Fruit fly (Drosophila melanogaster): ENCODE data around the gene pb.

pb gene

dm6 chr3R:6764848-6765247, 23.0 kb upstream of the pb start (continued):
- TF ChIP-seq bigmax (GFP tag; optimal IDR thresholded peaks at IDR 0.05) (no peak), CG6683 (GFP tag; optimal IDR thresholded peaks at IDR 0.05) (no peak), pum (GFP tag; optimal IDR thresholded peaks at IDR 0.05) (no peak), HLH54F (GFP tag; optimal IDR thresholded peaks at IDR 0.05) (no peak), CG2199 (GFP tag; IDR thresholded peaks at IDR 0.05) (no peak), Optix (GFP tag; IDR thresholded peaks at IDR 0.05) (no peak), gcm (GFP tag; optimal IDR thresholded peaks at IDR 0.05) (peak; percentile 2), knrl (GFP tag; IDR thresholded peaks at IDR 0.05; ENCODE audit: partially characterized antibody) (no peak), CG31224 (GFP tag; IDR thresholded peaks at IDR 0.05) (no peak), CG10462 (GFP tag; optimal IDR thresholded peaks at IDR 0.05) (no peak), Sry-δ (GFP tag; optimal IDR thresholded peaks at IDR 0.05) (no peak), sc (optimal IDR thresholded peaks at IDR 0.05) (no peak), sc (GFP tag; optimal IDR thresholded peaks at IDR 0.05) (no peak), Fer1 (GFP tag; optimal IDR thresholded peaks at IDR 0.05) (no peak), nerfin-1 (tag; optimal IDR thresholded peaks at IDR 0.05) (peak; percentile 11), nom (GFP tag; optimal IDR thresholded peaks at IDR 0.05) (no peak), ash1 (GFP tag; optimal IDR thresholded peaks at IDR 0.05) (no peak), CG12391 (tag; optimal IDR thresholded peaks at IDR 0.05) (no peak), CG8388 (GFP tag; optimal IDR thresholded peaks at IDR 0.05) (no peak), Atf-2 (GFP tag; optimal IDR thresholded peaks at IDR 0.05) (no peak), CG17359 (tag; optimal IDR thresholded peaks at IDR 0.05) (peak; percentile 32), NK7.1 (GFP tag; optimal IDR thresholded peaks at IDR 0.05) (no peak), pfk (GFP tag; optimal IDR thresholded peaks at IDR 0.05) (no peak), CG14014 (GFP tag; IDR thresholded peaks at IDR 0.05) (peak; percentile 9; the same call in 1 of the 2 replicates), CG34376 (GFP tag; optimal IDR thresholded peaks at IDR 0.05) (no peak), gce (GFP tag; IDR thresholded peaks at IDR 0.05) (0 out of 3 replicates have a peak, but pooled peaks have one; percentile 27), CG15601 (tag; optimal IDR thresholded peaks at IDR 0.05) (peak; percentile 44), dan (GFP tag; IDR thresholded peaks at IDR 0.05) (no peak), CTCF (GFP tag; optimal IDR thresholded peaks at IDR 0.05) (no peak), Bgb (GFP tag; IDR thresholded peaks at IDR 0.05; ENCODE audit: partially characterized antibody) (no peak), Dip2 (GFP tag; IDR thresholded peaks at IDR 0.05) (no peak), jumu (GFP tag; optimal IDR thresholded peaks at IDR 0.05) (no peak), CrebB (tag; optimal IDR thresholded peaks at IDR 0.05) (no peak), danr (GFP tag; IDR thresholded peaks at IDR 0.05) (no peak), unpg (GFP tag; optimal IDR thresholded peaks at IDR 0.05) (peak; percentile 10), psq (GFP tag; optimal IDR thresholded peaks at IDR 0.05) (no peak), CG7372 (GFP tag; IDR thresholded peaks at IDR 0.05) (no peak), CG10654 (GFP tag; optimal IDR thresholded peaks at IDR 0.05) (peak; percentile 16), CG6175 (GFP tag; IDR thresholded peaks at IDR 0.05) (no peak), ase (GFP tag; IDR thresholded peaks at IDR 0.05) (no peak), grau (tag; optimal IDR thresholded peaks at IDR 0.05) (no peak), sna (GFP tag; IDR thresholded peaks at IDR 0.05; ENCODE audit: partially characterized antibody) (no peak), CG10147 (GFP tag; optimal IDR thresholded peaks at IDR 0.05) (no peak), lov (optimal IDR thresholded peaks at IDR 0.05) (no peak), lov (GFP tag; IDR thresholded peaks at IDR 0.05) (no peak), Dfd (GFP tag; optimal IDR thresholded peaks at IDR 0.05) (no peak), HLHmδ (GFP tag; optimal IDR thresholded peaks at IDR 0.05) (no peak), Nf-YA (GFP tag; IDR thresholded peaks at IDR 0.05) (no peak), Ets65A (GFP tag) (no peak), cas (GFP tag; IDR thresholded peaks at IDR 0.05) (no peak), Dll (GFP tag; IDR thresholded peaks at IDR 0.05; ENCODE audit: partially characterized antibody) (no peak), her (GFP tag; optimal IDR thresholded peaks at IDR 0.05) (no peak), CG6254 (GFP tag; optimal IDR thresholded peaks at IDR 0.05) (no peak)

Data from whole organism, embryonic.